Worm (Caenorhabditis elegans): Measurements from ENCODE around the gene abl-1.

abl-1 gene

DNA sequence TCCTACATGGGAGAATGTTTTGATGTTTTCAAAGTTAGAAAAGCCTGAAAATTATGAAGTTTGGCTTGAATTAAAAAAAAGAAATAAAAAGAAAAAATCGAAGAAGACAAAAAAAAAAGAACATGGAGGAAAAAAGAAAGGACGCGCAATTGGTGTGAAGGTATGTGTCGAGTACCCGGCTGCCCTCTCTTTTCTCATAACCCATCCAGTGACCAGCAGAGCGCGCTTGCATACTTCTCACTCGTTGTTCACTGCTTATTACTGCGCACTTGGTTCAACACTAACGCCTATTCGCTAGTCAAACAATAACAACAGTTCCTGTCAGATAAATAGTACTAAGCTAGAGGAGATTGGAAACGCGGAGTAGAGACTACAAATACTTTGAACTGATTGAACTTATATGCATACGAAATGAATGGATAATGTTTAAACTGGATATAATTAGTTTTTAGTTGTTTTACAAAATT lies at the start of gene abl-1:
Gene abl-1, minus strand, starts transcription at position 51 of the 467 bp plus-strand sequence.
- TF ChIP-seq sem-4 (tag; optimal IDR thresholded peaks at IDR 0.05) (peak; percentile 9), nhr-10 (tag; optimal IDR thresholded peaks at IDR 0.05) (no peak), sma-3 (GFP tag; optimal IDR thresholded peaks at IDR 0.05) (no peak), F13H6.1 (tag; optimal IDR thresholded peaks at IDR 0.05) (peak; percentile 18), lsy-2 (tag; optimal IDR thresholded peaks at IDR 0.05) (peak in 1 of 2 experiments; percentile 5), gmeb-1 (tag; optimal IDR thresholded peaks at IDR 0.05) (no peak), fos-1 (tag; optimal IDR thresholded peaks at IDR 0.05) (peak; percentile 36), nhr-129 (tag; optimal IDR thresholded peaks at IDR 0.05) (peak; percentile 51), C34F6.9 (tag; optimal IDR thresholded peaks at IDR 0.05) (peak; percentile 39), mdl-1 (tag; optimal IDR thresholded peaks at IDR 0.05) (no peak)

ce11 chrX:10670198-10670597 lies 46.2 kb upstream of the abl-1 start:
- TF ChIP-seq sma-3 (GFP tag; optimal IDR thresholded peaks at IDR 0.05) (no peak), aly-2 (tag; optimal IDR thresholded peaks at IDR 0.05) (no peak), blmp-1 (tag; optimal IDR thresholded peaks at IDR 0.05; ENCODE audit: insufficient read depth) (no peak), F13H6.1 (tag; optimal IDR thresholded peaks at IDR 0.05) (no peak), unc-62 (GFP tag; optimal IDR thresholded peaks at IDR 0.05) (no peak)

DNA sequence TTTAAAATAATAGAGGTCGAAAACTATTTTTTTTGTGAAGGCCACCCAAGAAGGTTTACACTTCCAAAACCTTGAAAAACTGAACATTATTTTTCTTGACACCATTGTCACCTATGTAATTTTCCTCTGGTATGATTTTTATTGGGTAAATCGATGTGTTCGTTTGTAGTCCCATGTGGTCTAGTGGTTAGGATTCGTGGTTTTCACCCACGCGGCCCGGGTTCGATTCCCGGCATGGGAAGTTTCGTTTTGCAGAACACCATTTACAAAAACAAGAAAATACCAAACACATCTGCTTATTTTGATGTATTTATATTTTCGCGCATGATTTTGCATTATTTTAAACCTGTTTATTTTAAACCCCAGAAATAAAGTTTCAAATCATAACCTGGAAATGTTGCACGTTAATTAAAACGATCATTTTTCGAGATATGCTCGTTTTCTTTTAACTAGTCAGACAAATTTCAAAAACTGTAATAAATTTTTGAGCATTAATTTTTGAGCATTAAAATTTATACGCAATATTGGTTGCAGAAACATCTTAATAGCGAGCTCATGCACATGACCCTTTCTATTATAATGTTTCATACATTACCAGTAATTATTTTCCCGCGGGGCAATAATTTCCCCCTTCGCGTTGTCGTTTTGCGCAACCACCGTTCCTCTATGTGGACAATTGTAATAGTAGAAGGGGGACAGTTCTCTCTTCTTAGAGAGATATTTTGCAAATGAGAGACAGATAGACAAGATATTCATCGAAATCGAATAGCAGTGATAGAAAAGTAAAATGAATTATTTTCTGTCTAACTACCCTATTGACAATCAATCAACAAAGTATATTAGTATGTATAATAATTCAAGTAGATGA lies 43.7 kb upstream of the abl-1 start:
- peak; percentile 78 for TF ChIP-seq nhr-21 (tag; optimal IDR thresholded peaks at IDR 0.05)
- TF ChIP-seq lin-13 (GFP tag; optimal IDR thresholded peaks at IDR 0.05): peak; percentile 10
- TF ChIP-seq nhr-25 (tag; optimal IDR thresholded peaks at IDR 0.05): peak; percentile 32
- TF ChIP-seq unc-55 (GFP tag; optimal IDR thresholded peaks at IDR 0.05): no peak
- peak; percentile 13 for TF ChIP-seq dmd-4 (tag; optimal IDR thresholded peaks at IDR 0.05)
- TF ChIP-seq lsy-2 (tag; optimal IDR thresholded peaks at IDR 0.05): peak in 1 of 2 experiments; percentile 38
- peak; percentile 56 for TF ChIP-seq sma-3 (GFP tag; optimal IDR thresholded peaks at IDR 0.05)
- TF ChIP-seq ceh-16 (tag; optimal IDR thresholded peaks at IDR 0.05): peak; percentile 20
- TF ChIP-seq zag-1 (tag; optimal IDR thresholded peaks at IDR 0.05): no peak
- TF ChIP-seq gmeb-1 (tag; optimal IDR thresholded peaks at IDR 0.05): peak; percentile 58
- TF ChIP-seq sma-9 (GFP tag; optimal IDR thresholded peaks at IDR 0.05): peak; percentile 21
- no peak for TF ChIP-seq sma-9 (tag; optimal IDR thresholded peaks at IDR 0.05)
- no peak for TF ChIP-seq nhr-237 (tag; optimal IDR thresholded peaks at IDR 0.05)
- peak; percentile 12 for TF ChIP-seq nhr-129 (tag; optimal IDR thresholded peaks at IDR 0.05)

- TF ChIP-seq fos-1 (tag; optimal IDR thresholded peaks at IDR 0.05) (peak; percentile 6), nhr-77 (tag; optimal IDR thresholded peaks at IDR 0.05) (no peak)
Observed at ce11 chrX:10666871-10667270, 42.9 kb upstream of the abl-1 start.

DNA sequence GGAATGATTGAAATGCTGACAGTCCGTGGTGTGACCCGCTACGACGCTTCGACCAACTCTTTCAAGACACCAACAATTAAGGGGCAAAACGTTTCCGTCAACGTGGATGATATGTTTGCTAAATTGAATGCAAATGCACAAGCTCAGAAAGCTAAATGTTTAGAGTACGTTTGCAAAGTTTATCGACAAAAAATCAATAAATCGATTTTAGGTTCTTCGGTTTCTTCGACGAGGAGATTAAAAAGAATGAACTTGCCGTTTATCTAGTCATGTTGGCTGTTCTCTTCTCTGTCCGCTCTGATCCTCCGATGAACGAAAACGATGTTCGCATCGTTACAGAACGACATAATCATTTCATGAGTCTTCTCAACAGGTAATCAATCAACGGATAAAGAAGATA lies 40.8 kb upstream of the abl-1 start:
- no peak for TF ChIP-seq unc-55 (GFP tag; optimal IDR thresholded peaks at IDR 0.05)
- TF ChIP-seq lin-11 (tag; optimal IDR thresholded peaks at IDR 0.05): no peak
- no peak for TF ChIP-seq nhr-21 (tag; optimal IDR thresholded peaks at IDR 0.05)
- TF ChIP-seq lsy-2 (tag; optimal IDR thresholded peaks at IDR 0.05): no peak
- TF ChIP-seq sma-3 (GFP tag; optimal IDR thresholded peaks at IDR 0.05): no peak
- no peak for TF ChIP-seq sem-4 (tag; optimal IDR thresholded peaks at IDR 0.05)
- no peak for TF ChIP-seq unc-39 (tag; optimal IDR thresholded peaks at IDR 0.05)
- TF ChIP-seq skn-1 (tag; optimal IDR thresholded peaks at IDR 0.05): no peak
- no peak for TF ChIP-seq dmd-4 (tag; optimal IDR thresholded peaks at IDR 0.05)
- TF ChIP-seq mab-5 (tag; optimal IDR thresholded peaks at IDR 0.05): no peak
- TF ChIP-seq ceh-82 (tag; optimal IDR thresholded peaks at IDR 0.05): no peak
- TF ChIP-seq nhr-10 (tag; optimal IDR thresholded peaks at IDR 0.05): no peak
- no peak for TF ChIP-seq ztf-11 (tag; optimal IDR thresholded peaks at IDR 0.05)
- no peak for TF ChIP-seq C34F6.9 (tag; optimal IDR thresholded peaks at IDR 0.05)

DNA sequence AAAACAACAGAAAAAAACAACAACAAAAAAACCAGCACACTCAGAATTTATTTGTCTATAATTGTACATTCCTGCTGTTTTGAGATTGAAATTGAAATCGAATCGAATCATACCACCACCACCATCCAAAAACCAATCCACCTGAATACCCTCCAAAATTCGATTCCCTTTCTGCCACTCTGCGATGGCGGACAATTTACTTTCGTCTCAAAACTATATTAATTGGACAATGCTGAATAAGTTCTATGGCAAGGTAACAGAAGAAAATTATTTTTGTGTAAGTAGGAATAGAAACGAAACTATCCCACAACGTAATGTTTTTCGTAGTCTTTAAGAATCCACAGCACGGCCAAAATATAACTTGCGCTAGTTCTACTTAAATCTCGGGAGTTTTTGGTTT lies 35.5 kb upstream of the abl-1 start:
- no peak for TF ChIP-seq sma-3 (GFP tag; optimal IDR thresholded peaks at IDR 0.05)
- no peak for TF ChIP-seq nhr-10 (tag; optimal IDR thresholded peaks at IDR 0.05)
- TF ChIP-seq R02D3.7 (tag; optimal IDR thresholded peaks at IDR 0.05): no peak
- no peak for TF ChIP-seq lin-13 (GFP tag; optimal IDR thresholded peaks at IDR 0.05)
- no peak for TF ChIP-seq nhr-129 (tag; optimal IDR thresholded peaks at IDR 0.05)
- no peak for TF ChIP-seq sma-9 (GFP tag; optimal IDR thresholded peaks at IDR 0.05)
- no peak for TF ChIP-seq sma-9 (tag; optimal IDR thresholded peaks at IDR 0.05)
